Fruit fly (Drosophila melanogaster): ENCODE measurements around the gene fz2.
A peak's percentile ranks its signal among the peaks of the same experiment; 100 is the strongest.

fz2 gene

DNA sequence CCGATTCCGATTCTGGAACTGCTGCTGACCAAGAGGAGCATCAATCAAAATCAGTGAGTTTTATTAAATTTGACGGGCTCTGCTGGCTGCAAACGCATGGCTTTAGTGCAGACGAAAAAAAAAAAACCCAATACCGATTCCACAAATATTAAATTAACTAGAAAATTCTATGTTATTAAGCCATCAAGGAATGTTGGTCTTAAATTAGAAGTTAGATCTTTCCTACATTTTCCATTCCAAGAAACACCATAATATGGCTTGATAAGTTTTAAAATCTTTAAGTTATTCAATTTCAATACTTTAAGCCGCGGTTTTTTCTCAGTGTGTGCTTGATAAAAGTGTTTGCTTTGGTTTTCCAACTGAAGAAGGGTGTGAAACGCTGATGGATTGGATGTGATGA is 88.0 kb downstream of the fz2 start (continued):
- TF ChIP-seq Ssrp (tag; optimal IDR thresholded peaks at IDR 0.05) (peak; percentile 2), HHEX (GFP tag; optimal IDR thresholded peaks at IDR 0.05) (no peak), Ada2b (GFP tag; IDR thresholded peaks at IDR 0.05) (no peak), ATbp (GFP tag; optimal IDR thresholded peaks at IDR 0.05) (no peak), cwo (GFP tag; optimal IDR thresholded peaks at IDR 0.05) (no peak), cato (GFP tag; optimal IDR thresholded peaks at IDR 0.05; ENCODE audit: borderline replicate concordance) (no peak), CG2712 (tag; optimal IDR thresholded peaks at IDR 0.05) (peak; percentile 20), Lim3 (GFP tag; IDR thresholded peaks at IDR 0.05) (no peak), CG30403 (GFP tag; optimal IDR thresholded peaks at IDR 0.05) (peak; percentile 2), sim (GFP tag; IDR thresholded peaks at IDR 0.05) (no peak), CG4282 (GFP tag; optimal IDR thresholded peaks at IDR 0.05) (no peak), CG18262 (tag; optimal IDR thresholded peaks at IDR 0.05) (peak; percentile 9), sd (tag; optimal IDR thresholded peaks at IDR 0.05) (no peak), CG33557 (GFP tag; optimal IDR thresholded peaks at IDR 0.05) (no peak), bsh (GFP tag; optimal IDR thresholded peaks at IDR 0.05) (peak in 1 of 2 experiments; percentile 18), grn (GFP tag; optimal IDR thresholded peaks at IDR 0.05) (no peak), Xrp1 (GFP tag; IDR thresholded peaks at IDR 0.05) (no peak), Oaz (GFP tag; IDR thresholded peaks at IDR 0.05) (no peak), CG11085 (GFP tag; IDR thresholded peaks at IDR 0.05) (no peak), CG18011 (GFP tag; optimal IDR thresholded peaks at IDR 0.05) (no peak), gcm2 (GFP tag; optimal IDR thresholded peaks at IDR 0.05) (no peak), ash1 (GFP tag; optimal IDR thresholded peaks at IDR 0.05) (no peak), dm (GFP tag; optimal IDR thresholded peaks at IDR 0.05) (no peak), disco-r (GFP tag; optimal IDR thresholded peaks at IDR 0.05) (no peak), CG43689 (GFP tag; IDR thresholded peaks at IDR 0.05) (no peak), pb (GFP tag; optimal IDR thresholded peaks at IDR 0.05) (no peak), tgo (GFP tag; IDR thresholded peaks at IDR 0.05) (no peak), btn (GFP tag; optimal IDR thresholded peaks at IDR 0.05) (no peak), lola (GFP tag; optimal IDR thresholded peaks at IDR 0.05) (peak in 1 of 3 experiments; percentile 6), CG12391 (tag; optimal IDR thresholded peaks at IDR 0.05) (peak; percentile 20), eyg (GFP tag; optimal IDR thresholded peaks at IDR 0.05) (no peak), NC2β (GFP tag; optimal IDR thresholded peaks at IDR 0.05) (no peak), CG7963 (GFP tag; IDR thresholded peaks at IDR 0.05; ENCODE audit: partially characterized antibody) (no peak), vfl (GFP tag; optimal IDR thresholded peaks at IDR 0.05) (no peak), gsb-n (tag; optimal IDR thresholded peaks at IDR 0.05) (no peak), tin (GFP tag; optimal IDR thresholded peaks at IDR 0.05) (no peak), CG8924 (tag; optimal IDR thresholded peaks at IDR 0.05) (no peak), Antp (GFP tag; optimal IDR thresholded peaks at IDR 0.05) (no peak), CG31441 (GFP tag; IDR thresholded peaks at IDR 0.05) (no peak), eve (GFP tag; optimal IDR thresholded peaks at IDR 0.05) (no peak), hth (optimal IDR thresholded peaks at IDR 0.05) (no peak), CG34376 (GFP tag; optimal IDR thresholded peaks at IDR 0.05) (no peak), CG8944 (GFP tag; optimal IDR thresholded peaks at IDR 0.05) (no peak), gem (tag; optimal IDR thresholded peaks at IDR 0.05) (peak; percentile 40), CG10959 (GFP tag; IDR thresholded peaks at IDR 0.05) (no peak), unpg (GFP tag; optimal IDR thresholded peaks at IDR 0.05) (peak; percentile 23), Side (GFP tag; optimal IDR thresholded peaks at IDR 0.05) (no peak), chif (GFP tag; optimal IDR thresholded peaks at IDR 0.05) (peak in 1 of 2 experiments; percentile 19), CG13296 (GFP tag; optimal IDR thresholded peaks at IDR 0.05) (no peak), ewg (GFP tag; optimal IDR thresholded peaks at IDR 0.05) (no peak), dan (GFP tag; IDR thresholded peaks at IDR 0.05) (no peak), CG18476 (GFP tag; optimal IDR thresholded peaks at IDR 0.05) (no peak)
